Worm (Caenorhabditis elegans): ENCODE data around the gene K06A4.6.

DNA sequence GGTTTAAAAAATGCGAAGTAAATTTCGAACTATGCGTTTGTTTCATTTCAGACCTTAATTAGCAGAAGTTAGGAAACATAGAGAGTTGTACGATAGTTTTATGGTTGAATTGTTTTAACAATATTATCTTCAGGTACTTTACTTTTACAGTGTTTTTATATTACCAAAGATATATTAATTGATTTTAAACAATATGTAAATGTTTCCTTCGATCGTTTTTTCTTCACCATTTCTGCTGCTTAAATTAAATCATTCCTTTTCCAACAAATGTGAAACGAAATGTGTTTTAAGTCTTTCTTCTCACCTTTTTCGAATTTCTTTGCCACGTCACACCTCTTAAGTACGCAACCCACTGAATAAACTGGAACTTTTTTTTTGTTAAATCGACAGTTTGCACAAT lies 27.1 kb downstream of the K06A4.6 start:
- TF ChIP-seq nhr-6 (tag; optimal IDR thresholded peaks at IDR 0.05) (no peak), nhr-12 (tag; optimal IDR thresholded peaks at IDR 0.05) (no peak), ztf-11 (tag; optimal IDR thresholded peaks at IDR 0.05) (no peak), nhr-11 (tag; optimal IDR thresholded peaks at IDR 0.05) (no peak), gmeb-1 (tag; optimal IDR thresholded peaks at IDR 0.05) (no peak), skn-1 (tag; optimal IDR thresholded peaks at IDR 0.05) (no peak), snpc-4 (tag; optimal IDR thresholded peaks at IDR 0.05) (no peak), nhr-237 (tag; optimal IDR thresholded peaks at IDR 0.05) (no peak), ZK546.5 (tag; optimal IDR thresholded peaks at IDR 0.05) (no peak), lin-39 (tag; optimal IDR thresholded peaks at IDR 0.05) (no peak), lin-13 (GFP tag; optimal IDR thresholded peaks at IDR 0.05) (no peak)
